Worm (Caenorhabditis elegans) whole organism, mixed stage, embryonic: ENCODE results near the gene F07F6.1.
A peak's percentile ranks its signal among the peaks of the same experiment; 100 is the strongest.

Experiments used
- M03D4.4 ChIP-seq: sonication (generic microtip); optimal IDR thresholded peaks from 2 replicates; lab custom pipeline; 2017; ENCODE audit warnings: mild to moderate bottlenecking, missing genetic modification characterization, missing compliant biosample characterization
- bed-3 ChIP-seq: fragments of 200-800 bp; sonication (Bioruptor generic); optimal IDR thresholded peaks from 3 replicates; lab custom pipeline; 2018; ENCODE audit warnings: mild to moderate bottlenecking, missing genetic modification characterization, moderate library complexity, missing compliant biosample characterization
- blmp-1 ChIP-seq: fragments of 150-350 bp; optimal IDR thresholded peaks from 2 replicates; lab custom pipeline; 2014; ENCODE audit warnings: missing biosample characterization, missing genetic modification characterization
- ceh-39 ChIP-seq: fragments of 150-350 bp; optimal IDR thresholded peaks from 2 replicates; lab custom pipeline; 2014; ENCODE audit warnings: missing biosample characterization, missing genetic modification characterization
- ceh-43 ChIP-seq: fragments of 200-800 bp; sonication (Bioruptor generic); optimal IDR thresholded peaks from 2 replicates; lab custom pipeline; 2018; ENCODE audit warnings: mild to moderate bottlenecking, missing genetic modification characterization, moderate library complexity, missing compliant biosample characterization
- ceh-83 ChIP-seq: fragments of 200-800 bp; sonication (Bioruptor generic); optimal IDR thresholded peaks from 2 replicates; lab custom pipeline; 2018; ENCODE audit warnings: mild to moderate bottlenecking, missing genetic modification characterization, missing compliant biosample characterization
- ces-1 ChIP-seq: fragments of 150-350 bp; optimal IDR thresholded peaks from 2 replicates; lab custom pipeline; 2014; ENCODE audit warnings: missing biosample characterization, missing genetic modification reagents, missing genetic modification characterization
- drap-1 ChIP-seq: fragments of 200-800 bp; sonication (Bioruptor generic); optimal IDR thresholded peaks from 3 replicates; lab custom pipeline; 2018; ENCODE audit warnings: mild to moderate bottlenecking, missing genetic modification characterization, missing compliant biosample characterization
- elt-1 ChIP-seq: sonication (generic microtip); optimal IDR thresholded peaks from 2 replicates; lab custom pipeline; 2017; ENCODE audit warnings: missing genetic modification characterization, mild to moderate bottlenecking, missing compliant biosample characterization, antibody characterized with exemption, moderate library complexity, borderline replicate concordance; ENCODE audit not compliant: insufficient read depth
- flh-1 ChIP-seq: fragments of 200-800 bp; sonication (Bioruptor generic); optimal IDR thresholded peaks from 2 replicates; lab custom pipeline; 2018; ENCODE audit warnings: mild to moderate bottlenecking, missing genetic modification characterization, moderate library complexity, missing compliant biosample characterization
- ham-2 ChIP-seq: fragments of 200-800 bp; sonication (Bioruptor generic); optimal IDR thresholded peaks from 2 replicates; lab custom pipeline; 2018; ENCODE audit warnings: mild to moderate bottlenecking, missing genetic modification characterization, missing compliant biosample characterization
- hlh-1 ChIP-seq: fragments of 150-350 bp; optimal IDR thresholded peaks from 2 replicates; lab custom pipeline; 2014; ENCODE audit warnings: missing biosample characterization, missing genetic modification reagents, missing genetic modification characterization
- lin-13 ChIP-seq: fragments of 150-350 bp; optimal IDR thresholded peaks from 2 replicates; lab custom pipeline; 2014; ENCODE audit warnings: missing biosample characterization, missing genetic modification characterization
- lin-32 ChIP-seq: fragments of 200-800 bp; sonication (Bioruptor generic); optimal IDR thresholded peaks from 2 replicates; lab custom pipeline; 2018; ENCODE audit warnings: mild to moderate bottlenecking, missing genetic modification characterization, missing compliant biosample characterization
- lsy-2 ChIP-seq: fragments of 150-350 bp; optimal IDR thresholded peaks from 2 replicates; lab custom pipeline; 2014; ENCODE audit warnings: missing biosample characterization, missing genetic modification characterization
- mep-1 ChIP-seq: fragments of 150-350 bp; optimal IDR thresholded peaks from 2 replicates; lab custom pipeline; 2017; ENCODE audit warnings: missing biosample characterization, missing genetic modification reagents, missing genetic modification characterization, inconsistent platforms
- mls-2 ChIP-seq: sonication (generic microtip); optimal IDR thresholded peaks from 2 replicates; lab custom pipeline; 2016; ENCODE audit warnings: mild to moderate bottlenecking, missing genetic modification characterization, moderate library complexity, missing compliant biosample characterization
- nhr-12 ChIP-seq: fragments of 150-350 bp; optimal IDR thresholded peaks from 2 replicates; lab custom pipeline; 2014; ENCODE audit warnings: missing biosample characterization, missing genetic modification characterization
- nhr-237 ChIP-seq: fragments of 150-350 bp; optimal IDR thresholded peaks from 2 replicates; lab custom pipeline; 2014; ENCODE audit warnings: missing biosample characterization, missing genetic modification characterization
- nhr-28 ChIP-seq: fragments of 150-350 bp; optimal IDR thresholded peaks from 2 replicates; lab custom pipeline; 2014; ENCODE audit warnings: missing biosample characterization, missing genetic modification characterization
- nhr-76 ChIP-seq: sonication (generic microtip); optimal IDR thresholded peaks from 2 replicates; lab custom pipeline; 2017; ENCODE audit warnings: missing biosample characterization, missing genetic modification characterization
- pha-4 ChIP-seq: fragments of 150-350 bp; optimal IDR thresholded peaks from 2 replicates; lab custom pipeline; 2018; ENCODE audit warnings: missing biosample characterization, missing genetic modification reagents, missing genetic modification characterization
- sem-2 ChIP-seq: fragments of 200-800 bp; sonication (Bioruptor generic); optimal IDR thresholded peaks from 2 replicates; lab custom pipeline; 2018; ENCODE audit warnings: mild to moderate bottlenecking, missing genetic modification characterization, missing compliant biosample characterization
- snpc-4 ChIP-seq: fragments of 150-350 bp; optimal IDR thresholded peaks from 2 replicates; lab custom pipeline; 2014; ENCODE audit warnings: missing biosample characterization, missing genetic modification characterization
- sptf-1 ChIP-seq: sonication (generic microtip); optimal IDR thresholded peaks from 2 replicates; lab custom pipeline; 2017; ENCODE audit warnings: mild to moderate bottlenecking, missing genetic modification characterization, moderate library complexity, missing compliant biosample characterization
- tbx-8 ChIP-seq: fragments of 200-800 bp; sonication (Bioruptor generic); optimal IDR thresholded peaks from 2 replicates; lab custom pipeline; 2018; ENCODE audit warnings: mild to moderate bottlenecking, missing genetic modification characterization, moderate library complexity, missing compliant biosample characterization
- unc-120 ChIP-seq: sonication (generic microtip); optimal IDR thresholded peaks from 2 replicates; lab custom pipeline; 2017; ENCODE audit warnings: missing genetic modification characterization, missing compliant biosample characterization; ENCODE audit not compliant: poor library complexity, severe bottlenecking
- unc-39 ChIP-seq: fragments of 150-350 bp; optimal IDR thresholded peaks from 2 replicates; lab custom pipeline; 2014; ENCODE audit warnings: missing biosample characterization, missing genetic modification characterization
- unc-62 ChIP-seq: fragments of 150-350 bp; optimal IDR thresholded peaks from 2 replicates; lab custom pipeline; 2014; ENCODE audit warnings: missing biosample characterization, missing genetic modification reagents, missing genetic modification characterization
- ztf-11 ChIP-seq: fragments of 150-350 bp; optimal IDR thresholded peaks from 2 replicates; lab custom pipeline; 2014; ENCODE audit warnings: missing biosample characterization, missing genetic modification characterization

F07F6.1 gene

DNA sequence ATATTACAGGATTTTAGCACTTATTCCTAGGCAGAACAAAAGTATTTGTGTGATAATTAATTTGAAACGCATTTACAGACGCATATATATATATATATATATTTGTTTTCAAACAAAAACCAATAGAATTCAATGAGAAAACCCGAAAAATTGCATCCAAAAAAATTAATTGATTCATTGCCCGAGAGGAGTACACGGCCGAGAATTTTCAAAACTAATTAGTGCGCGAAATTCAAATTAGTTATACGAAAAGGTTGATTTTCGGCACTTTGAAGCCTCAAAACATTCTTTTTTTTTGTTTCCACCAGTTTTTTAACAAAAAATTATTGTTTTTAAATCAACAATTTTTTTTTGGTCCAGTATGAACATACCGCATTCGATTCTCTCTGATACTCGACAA, 46.2 kb upstream of the F07F6.1 start:
- TF ChIP-seq unc-62 (GFP tag; lab: Kevin White, UChicago) (no peak), tbx-8 (GFP tag; lab: Kevin White, UChicago) (no peak), ham-2 (no peak), pha-4 (no peak), nhr-28 (tag; lab: Kevin White, UChicago) (no peak), unc-39 (tag; lab: Kevin White, UChicago) (no peak), elt-1 (no peak), ceh-39 (no peak), mls-2 (tag; lab: Kevin White, UChicago) (no peak), nhr-237 (no peak), flh-1 (no peak), hlh-1 (tag; lab: Kevin White, UChicago) (no peak), nhr-12 (no peak), sptf-1 (tag; lab: Kevin White, UChicago) (no peak), M03D4.4 (tag; lab: Kevin White, UChicago) (no peak), snpc-4 (tag; lab: Kevin White, UChicago) (no peak), unc-120 (tag; lab: Kevin White, UChicago) (no peak), ztf-11 (tag; lab: Kevin White, UChicago) (no peak)

DNA sequence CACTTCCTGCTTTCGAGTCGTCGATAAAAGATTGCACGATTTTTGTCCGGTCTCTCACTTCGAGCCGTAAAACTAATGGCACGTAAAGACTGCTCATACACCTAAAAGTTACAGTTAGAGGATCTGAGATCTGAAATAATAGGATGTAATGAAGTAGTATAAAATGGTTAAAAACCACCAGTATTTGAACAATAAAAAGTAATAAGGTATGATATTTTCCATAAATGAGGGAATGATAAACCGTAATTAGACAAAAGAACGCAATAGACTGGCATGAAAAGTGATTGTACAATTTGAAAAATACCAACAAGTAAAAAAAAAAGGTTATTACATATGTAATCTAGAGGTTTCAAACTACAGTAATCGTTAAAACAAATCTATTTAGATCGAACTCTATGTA, 44.6 kb upstream of the F07F6.1 start, which contains the start of gene brap-2:
Gene brap-2 (minus strand): TSS at position 101 of the 400 bp plus-strand sequence.
- no peak for TF ChIP-seq unc-39 (tag; lab: Kevin White, UChicago)
- TF ChIP-seq, all 35 proteins: peak for 0

DNA sequence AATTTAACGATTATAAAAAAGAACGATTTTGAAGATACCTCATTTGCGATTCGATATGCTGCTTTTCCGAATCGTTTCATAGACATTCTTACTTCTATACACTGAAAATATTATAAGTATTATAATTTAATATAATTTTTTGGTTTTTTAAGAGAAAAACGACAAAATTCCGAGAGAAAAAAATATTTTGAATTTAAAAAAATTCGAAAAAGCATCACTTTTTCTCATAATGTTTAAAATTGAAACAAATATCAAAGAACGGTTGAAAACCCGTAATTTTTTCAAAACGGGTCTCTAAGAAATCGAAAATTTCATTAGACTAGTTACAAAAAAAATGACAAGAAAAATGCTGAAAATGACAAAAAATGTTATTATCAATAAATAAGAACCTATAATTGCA, 42.1 kb upstream of the F07F6.1 start, which contains the start of gene pink-1:
Gene pink-1 (minus strand): TSS at position 101 of the 400 bp plus-strand sequence.
- no peak for TF ChIP-seq ceh-83 (GFP tag; lab: Kevin White, UChicago)
- TF ChIP-seq ceh-39, result no peak
- no peak for TF ChIP-seq lin-13 (tag; lab: Kevin White, UChicago)
- TF ChIP-seq flh-1, result no peak

DNA sequence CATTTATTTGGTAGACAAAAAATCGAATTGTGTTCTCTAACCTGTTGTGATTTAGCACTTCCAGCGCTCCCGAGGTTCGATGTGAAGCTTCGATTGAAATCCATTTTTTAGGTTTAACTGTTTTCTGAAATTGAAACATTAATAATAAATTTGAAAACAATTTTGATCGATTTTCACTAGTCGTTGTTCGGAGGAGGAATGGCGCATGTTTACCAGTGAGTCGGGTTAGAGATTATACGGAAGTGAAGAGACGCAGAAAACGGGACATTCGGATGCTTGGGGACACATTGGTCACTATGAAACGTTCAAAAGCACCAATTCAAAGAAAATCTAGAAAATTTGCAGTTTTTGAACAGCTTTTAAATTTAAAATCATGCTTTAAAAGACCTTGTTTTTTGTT, 38.9 kb upstream of the F07F6.1 start, which contains the start of gene fbxl-3:
Gene fbxl-3 (minus strand): TSS at position 124 of the 400 bp plus-strand sequence.
- TF ChIP-seq pha-4, result peak; percentile 65
- no peak for TF ChIP-seq M03D4.4 (tag; lab: Kevin White, UChicago)
- no peak for TF ChIP-seq unc-120 (tag; lab: Kevin White, UChicago)

DNA sequence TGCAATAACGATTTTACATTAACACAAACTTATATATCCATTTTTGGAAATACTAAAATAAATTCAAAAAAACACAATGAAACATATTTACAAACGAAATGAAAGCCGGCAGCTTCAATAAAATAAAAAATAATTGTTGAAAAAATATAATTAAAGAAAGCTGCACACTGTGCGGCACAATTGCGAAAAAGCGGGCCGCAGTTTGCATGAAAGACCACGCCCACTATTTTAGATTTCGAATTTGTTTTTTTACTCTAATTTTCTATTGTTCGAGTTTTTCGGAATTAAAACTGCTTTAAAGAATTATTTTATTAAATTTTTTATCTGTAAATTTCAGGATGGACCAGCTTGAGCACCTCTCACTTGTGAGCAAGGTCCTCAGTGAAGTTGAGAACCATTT, 38.5 kb upstream of the F07F6.1 start, which contains the start of gene mog-5:
Gene mog-5 (plus strand): TSS at position 338 of the 400 bp plus-strand sequence.
- no peak for TF ChIP-seq nhr-12
- peak; percentile 33 for TF ChIP-seq mep-1 (tag; lab: Kevin White, UChicago)
- no peak for TF ChIP-seq nhr-76 (tag; lab: Kevin White, UChicago)
- peak; percentile 40 for TF ChIP-seq bed-3 (GFP tag; lab: Kevin White, UChicago)
- TF ChIP-seq blmp-1 (tag; lab: Kevin White, UChicago), result peak; percentile 18
- TF ChIP-seq drap-1 (GFP tag; lab: Kevin White, UChicago), result peak; percentile 40
- no peak for TF ChIP-seq sptf-1 (tag; lab: Kevin White, UChicago)
- peak; percentile 74 for TF ChIP-seq ces-1
- peak; percentile 8 for TF ChIP-seq nhr-237
- TF ChIP-seq ham-2, result peak; percentile 58
- peak; percentile 74 for TF ChIP-seq M03D4.4 (tag; lab: Kevin White, UChicago)
- peak; percentile 52 for TF ChIP-seq hlh-1 (tag; lab: Kevin White, UChicago)
- TF ChIP-seq ceh-43, result peak; percentile 86
- TF ChIP-seq ceh-39, result no peak
- TF ChIP-seq sem-2, result peak; percentile 16
- TF ChIP-seq unc-120 (tag; lab: Kevin White, UChicago), result no peak
- no peak for TF ChIP-seq snpc-4 (tag; lab: Kevin White, UChicago)
- TF ChIP-seq ceh-83 (GFP tag; lab: Kevin White, UChicago), result no peak
- peak; percentile 15 for TF ChIP-seq lsy-2 (tag; lab: Kevin White, UChicago)
- TF ChIP-seq flh-1, result no peak
- TF ChIP-seq tbx-8 (GFP tag; lab: Kevin White, UChicago), result no peak

DNA sequence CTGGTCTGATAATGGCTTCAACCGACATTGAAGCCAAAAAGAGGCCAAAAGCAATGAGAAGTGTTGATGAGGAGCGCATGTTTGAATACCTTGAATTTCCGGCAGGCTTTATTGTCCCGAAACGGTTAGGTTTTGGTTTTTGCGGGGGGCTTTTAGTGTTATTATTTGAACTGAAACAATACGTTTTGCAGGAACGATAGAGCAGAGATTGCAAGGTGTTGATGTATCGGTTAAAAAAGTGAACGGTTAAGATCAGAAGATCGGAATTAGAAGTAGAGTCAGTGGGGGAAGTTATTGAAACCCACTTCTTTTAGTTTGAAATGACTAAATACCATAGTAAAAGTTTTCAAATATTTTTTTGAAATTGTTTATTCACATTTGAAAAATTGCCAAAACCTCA, 30.1 kb upstream of the F07F6.1 start, which contains the start of gene clec-141:
Gene clec-141 (minus strand): TSS at position 101 of the 400 bp plus-strand sequence.
- TF ChIP-seq hlh-1 (tag; lab: Kevin White, UChicago), result no peak
- no peak for TF ChIP-seq sem-2
- no peak for TF ChIP-seq lin-32 (GFP tag; lab: Kevin White, UChicago)
- TF ChIP-seq elt-1, result no peak
- no peak for TF ChIP-seq pha-4
